Worm (Caenorhabditis elegans) whole organism, L1 larva: ENCODE results near the gene Y71H2AM.29.

Experiments
- fkh-10 ChIP-seq: sonication (generic microtip); optimal IDR thresholded peaks from 2 replicates; lab custom pipeline; 2017; ENCODE audit warnings: missing biosample characterization, missing genetic modification reagents, missing genetic modification characterization
- lin-13 ChIP-seq: fragments of 150-350 bp; optimal IDR thresholded peaks from 2 replicates; lab custom pipeline; 2014; ENCODE audit warnings: missing biosample characterization, missing genetic modification reagents, missing genetic modification characterization
- lin-35 ChIP-seq, 2 experiments: fragments of 150-350 bp; optimal IDR thresholded peaks; 2 replicates each; lab custom pipeline; 2014; ENCODE audit warnings: missing biosample characterization in 2 of 2, missing genetic modification characterization in 2 of 2, missing genetic modification reagents in 2 of 2
- nhr-11 ChIP-seq: fragments of 150-350 bp; optimal IDR thresholded peaks from 2 replicates; lab custom pipeline; 2014; ENCODE audit warnings: missing biosample characterization, missing genetic modification characterization
- tbx-2 ChIP-seq: sonication (generic microtip); optimal IDR thresholded peaks from 2 replicates; lab custom pipeline; 2016; ENCODE audit warnings: missing genetic modification characterization, missing compliant biosample characterization

DNA sequence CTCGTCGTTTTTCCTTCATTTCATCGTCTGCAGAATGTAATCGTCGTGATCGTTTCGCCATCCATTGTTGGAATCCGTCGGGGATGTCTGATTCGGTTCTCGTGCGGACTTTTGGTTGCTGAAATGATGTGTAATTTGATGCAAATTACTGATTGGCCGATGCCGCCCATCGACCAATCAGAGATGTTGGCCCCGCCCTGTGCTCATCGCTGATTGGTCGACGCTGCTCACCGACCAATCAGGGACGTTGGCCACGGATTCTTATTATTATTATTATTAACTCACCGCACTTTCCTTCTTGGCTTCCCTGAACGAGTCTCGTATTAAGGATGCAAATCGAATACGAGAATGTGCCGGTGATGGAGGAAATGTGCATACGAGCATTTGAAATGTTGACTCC, 38.5 kb upstream of the Y71H2AM.29 start:
- TF ChIP-seq nhr-11: no peak
- TF ChIP-seq lin-35 (GFP tag; optimal IDR thresholded peaks at IDR 0.05; lab: Kevin White, UChicago): no peak
- TF ChIP-seq fkh-10: no peak
- no peak for TF ChIP-seq tbx-2 (tag; lab: Kevin White, UChicago)
- TF ChIP-seq lin-13 (GFP tag; lab: Kevin White, UChicago): no peak
